Fruit fly (Drosophila melanogaster): ENCODE results near the gene Usp2.

Gene Usp2

dm6 chrX:22477689-22478590, 22.3 kb downstream of the Usp2 start:
- no peak for TF ChIP-seq OdsH (GFP tag; optimal IDR thresholded peaks at IDR 0.05)
- TF ChIP-seq Rel (GFP tag; optimal IDR thresholded peaks at IDR 0.05), result no peak
- peak; percentile 32 for TF ChIP-seq Rel (tag; optimal IDR thresholded peaks at IDR 0.05)
- no peak for TF ChIP-seq dl (GFP tag; optimal IDR thresholded peaks at IDR 0.05; ENCODE audit: insufficient read depth in 1 of 2, partially characterized antibody in 2 of 2)
- TF ChIP-seq dmrt93B (GFP tag; optimal IDR thresholded peaks at IDR 0.05), result no peak
- TF ChIP-seq dsf (GFP tag; optimal IDR thresholded peaks at IDR 0.05; ENCODE audit: borderline replicate concordance), result no peak
- no peak for TF ChIP-seq h (GFP tag; optimal IDR thresholded peaks at IDR 0.05)

DNA sequence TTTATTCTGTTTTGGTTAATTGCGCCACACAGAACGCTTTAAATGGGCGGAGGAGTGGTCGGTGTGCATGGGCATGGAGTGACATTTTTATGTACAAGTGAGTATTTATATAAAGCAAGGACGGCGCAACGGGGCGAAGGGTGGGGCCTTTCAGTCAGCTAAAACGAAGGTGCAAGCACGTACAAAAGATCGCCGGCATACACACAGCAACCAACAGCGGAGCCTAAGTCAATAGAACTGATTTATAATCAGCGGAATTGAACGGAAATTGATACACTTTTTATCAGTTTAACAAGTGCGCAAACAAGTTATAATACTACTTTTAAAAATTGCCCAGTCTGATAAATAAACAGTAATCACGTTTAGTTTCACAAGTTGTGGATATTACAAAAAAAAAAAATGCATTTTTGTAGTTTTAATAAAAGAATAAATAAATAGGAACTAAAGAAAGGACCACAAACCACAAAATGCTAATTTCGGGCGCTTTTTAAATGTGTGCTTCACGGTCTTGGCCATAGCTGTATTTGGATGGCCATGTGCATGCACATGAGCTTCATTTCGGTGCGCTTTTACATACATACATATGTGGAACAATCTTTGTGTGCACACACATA, 23.7 kb downstream of the Usp2 start:
- TF ChIP-seq GATAd (GFP tag; optimal IDR thresholded peaks at IDR 0.05) (no peak), h (GFP tag; optimal IDR thresholded peaks at IDR 0.05) (peak; percentile 70), fru (GFP tag; optimal IDR thresholded peaks at IDR 0.05) (peak; percentile 72), Myc (optimal IDR thresholded peaks at IDR 0.05) (no peak), Mio (GFP tag; optimal IDR thresholded peaks at IDR 0.05) (no peak), Hr78 (GFP tag; optimal IDR thresholded peaks at IDR 0.05) (no peak), lola (GFP tag; optimal IDR thresholded peaks at IDR 0.05) (no peak), OdsH (GFP tag; optimal IDR thresholded peaks at IDR 0.05) (peak; percentile 49), foxo (GFP tag; optimal IDR thresholded peaks at IDR 0.05) (peak in 1 of 2 experiments; percentile 56), Dfd (GFP tag; optimal IDR thresholded peaks at IDR 0.05) (no peak), tai (GFP tag; optimal IDR thresholded peaks at IDR 0.05) (no peak), Vsx2 (GFP tag; optimal IDR thresholded peaks at IDR 0.05; ENCODE audit: partially characterized antibody) (no peak), Hnf4 (GFP tag; optimal IDR thresholded peaks at IDR 0.05) (no peak), Sp1 (GFP tag; optimal IDR thresholded peaks at IDR 0.05) (peak; percentile 62), pan (optimal IDR thresholded peaks at IDR 0.05) (no peak), dl (GFP tag; optimal IDR thresholded peaks at IDR 0.05; ENCODE audit: insufficient read depth in 1 of 2, partially characterized antibody in 2 of 2) (no peak), ey (GFP tag; optimal IDR thresholded peaks at IDR 0.05) (peak; percentile 49), HLH106 (tag; optimal IDR thresholded peaks at IDR 0.05) (peak; percentile 52), br (GFP tag; optimal IDR thresholded peaks at IDR 0.05) (peak; percentile 59), Abd-B (GFP tag; optimal IDR thresholded peaks at IDR 0.05) (no peak), N (GFP tag; optimal IDR thresholded peaks at IDR 0.05) (no peak), jim (GFP tag; optimal IDR thresholded peaks at IDR 0.05) (no peak), sage (GFP tag; optimal IDR thresholded peaks at IDR 0.05) (no peak), psq (GFP tag; optimal IDR thresholded peaks at IDR 0.05) (peak; percentile 42), woc (GFP tag; optimal IDR thresholded peaks at IDR 0.05) (peak; percentile 57), Dif (GFP tag; optimal IDR thresholded peaks at IDR 0.05; ENCODE audit: partially characterized antibody) (no peak), Jra (GFP tag; optimal IDR thresholded peaks at IDR 0.05) (no peak), sv (GFP tag; optimal IDR thresholded peaks at IDR 0.05) (no peak), Rel (GFP tag; optimal IDR thresholded peaks at IDR 0.05) (no peak), Rel (tag; optimal IDR thresholded peaks at IDR 0.05) (no peak), CrebA (GFP tag; optimal IDR thresholded peaks at IDR 0.05; ENCODE audit: borderline replicate concordance) (no peak), dmrt93B (GFP tag; optimal IDR thresholded peaks at IDR 0.05) (peak; percentile 46), rgr (GFP tag; optimal IDR thresholded peaks at IDR 0.05) (peak; percentile 8), CG9705 (GFP tag; optimal IDR thresholded peaks at IDR 0.05) (no peak)

- no peak for TF ChIP-seq Abd-B (GFP tag; optimal IDR thresholded peaks at IDR 0.05)
- no peak for TF ChIP-seq N (GFP tag; optimal IDR thresholded peaks at IDR 0.05)
- no peak for TF ChIP-seq foxo (GFP tag; optimal IDR thresholded peaks at IDR 0.05)
- no peak for TF ChIP-seq Mio (GFP tag; optimal IDR thresholded peaks at IDR 0.05)
- TF ChIP-seq Hr83 (GFP tag; optimal IDR thresholded peaks at IDR 0.05; ENCODE audit: poor library complexity, severe bottlenecking), result no peak
- TF ChIP-seq Dfd (GFP tag; optimal IDR thresholded peaks at IDR 0.05), result no peak
- TF ChIP-seq h (GFP tag; optimal IDR thresholded peaks at IDR 0.05), result no peak
- no peak for TF ChIP-seq dmrt93B (GFP tag; optimal IDR thresholded peaks at IDR 0.05)
- TF ChIP-seq brk (GFP tag; optimal IDR thresholded peaks at IDR 0.05), result no peak
- no peak for TF ChIP-seq psq (GFP tag; optimal IDR thresholded peaks at IDR 0.05)
- no peak for TF ChIP-seq dl (GFP tag; optimal IDR thresholded peaks at IDR 0.05; ENCODE audit: insufficient read depth in 1 of 2, partially characterized antibody in 2 of 2)
- no peak for TF ChIP-seq sage (GFP tag; optimal IDR thresholded peaks at IDR 0.05)
- TF ChIP-seq rgr (GFP tag; optimal IDR thresholded peaks at IDR 0.05), result no peak
- TF ChIP-seq Myc (optimal IDR thresholded peaks at IDR 0.05), result no peak
- TF ChIP-seq sv (GFP tag; optimal IDR thresholded peaks at IDR 0.05), result no peak
- TF ChIP-seq tai (GFP tag; optimal IDR thresholded peaks at IDR 0.05), result no peak
- TF ChIP-seq Hr78 (GFP tag; optimal IDR thresholded peaks at IDR 0.05), result no peak
Measured at dm6 chrX:22480612-22481011, 25.0 kb downstream of the Usp2 start.

Data from whole organism, wandering third instar larva.